Fruit fly (Drosophila melanogaster): ENCODE results near the gene CG3285.
A peak's percentile ranks its signal among the peaks of the same experiment; 100 is the strongest.

dm6 chr2L:3373242-3373641 is 42.5 kb downstream of the CG3285 start, which contains the start of gene GramD1B:
- peak; percentile 50 for TF ChIP-seq Bgb (GFP tag; IDR thresholded peaks at IDR 0.05; ENCODE audit: partially characterized antibody)
- TF ChIP-seq CG8388 (GFP tag; optimal IDR thresholded peaks at IDR 0.05): no peak
- TF ChIP-seq Dref (GFP tag; IDR thresholded peaks at IDR 0.05): peak; percentile 19; the same call in 1 of the 2 replicates
- 0 out of 2 replicates have a peak, but pooled peaks have one; percentile 9 for TF ChIP-seq NFAT (GFP tag; IDR thresholded peaks at IDR 0.05)
- TF ChIP-seq CG6683 (GFP tag; optimal IDR thresholded peaks at IDR 0.05): no peak
- no peak for TF ChIP-seq cad (GFP tag; optimal IDR thresholded peaks at IDR 0.05)
- TF ChIP-seq CG17328 (GFP tag; IDR thresholded peaks at IDR 0.05): no peak
- TF ChIP-seq ash1 (GFP tag; optimal IDR thresholded peaks at IDR 0.05): no peak
- no peak for TF ChIP-seq gcm2 (GFP tag; optimal IDR thresholded peaks at IDR 0.05)

Measured in whole organism, embryonic.